Worm (Caenorhabditis elegans): ENCODE results near the gene pcdr-1.

- TF ChIP-seq tbx-2 (tag; optimal IDR thresholded peaks at IDR 0.05) (no peak), lin-11 (tag; optimal IDR thresholded peaks at IDR 0.05) (no peak)
Measured at ce11 chrX:15620200-15620599, 46.4 kb upstream of the pcdr-1 start, which contains the start of gene K09E9.1.
